Worm (Caenorhabditis elegans): ENCODE data around the gene W06D11.1.

ce11 chrX:12280477-12280876 is 13.9 kb upstream of the W06D11.1 start, which contains the start of gene C04B4.1:
- TF ChIP-seq flt-1 (GFP tag; IDR thresholded peaks at IDR 0.05) (no peak), T22C8.4 (GFP tag; IDR thresholded peaks at IDR 0.05) (no peak), tab-1 (GFP tag; IDR thresholded peaks at IDR 0.05) (no peak), cog-1 (tag; optimal IDR thresholded peaks at IDR 0.05) (no peak), med-1 (GFP tag; optimal IDR thresholded peaks at IDR 0.05; ENCODE audit: insufficient read depth) (no peak), klf-2 (GFP tag; conservative IDR thresholded peaks at IDR 0.05) (no peak), ref-1 (GFP tag; conservative IDR thresholded peaks at IDR 0.05) (no peak), ztf-29 (GFP tag; IDR thresholded peaks at IDR 0.05) (no peak)
